Worm (Caenorhabditis elegans): ENCODE measurements around the gene puf-5.

DNA sequence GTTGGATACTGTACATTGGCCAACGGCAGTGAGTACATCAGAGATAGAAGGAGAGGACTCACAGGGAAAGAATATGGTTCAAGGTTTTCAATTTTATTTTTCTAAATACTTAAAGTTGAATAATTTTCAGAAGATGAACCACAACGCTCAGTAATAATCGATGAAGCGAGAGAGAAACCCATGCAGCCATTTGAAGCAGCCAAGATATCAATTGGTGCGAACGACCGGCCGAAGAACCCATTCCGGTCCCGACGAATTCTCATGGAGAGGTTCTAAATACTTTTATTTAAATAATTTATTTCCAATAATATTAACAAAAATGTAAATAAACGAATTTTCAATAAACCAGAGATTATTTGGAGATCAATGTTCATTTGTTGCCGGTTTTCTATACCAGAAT lies 24.8 kb downstream of the puf-5 start, which contains the start of gene pigg-1:
- TF ChIP-seq gmeb-1 (tag; optimal IDR thresholded peaks at IDR 0.05) (no peak), egl-27 (tag; optimal IDR thresholded peaks at IDR 0.05) (no peak), mdl-1 (tag; optimal IDR thresholded peaks at IDR 0.05) (no peak), ama-1 (optimal IDR thresholded peaks at IDR 0.05) (no peak), skn-1 (tag; optimal IDR thresholded peaks at IDR 0.05) (no peak), ztf-4 (tag; optimal IDR thresholded peaks at IDR 0.05) (no peak), snpc-4 (tag; optimal IDR thresholded peaks at IDR 0.05) (no peak), nhr-10 (tag; optimal IDR thresholded peaks at IDR 0.05) (no peak), unc-62 (GFP tag; optimal IDR thresholded peaks at IDR 0.05) (no peak)
